Worm (Caenorhabditis elegans) whole organism, L1 larva: Measurements from ENCODE around the gene tmem-184.

ENCODE experiments used
- alr-1 ChIP-seq: fragments of 200-800 bp; sonication (Bioruptor generic); optimal IDR thresholded peaks from 2 replicates; lab custom pipeline; 2018; ENCODE audit warnings: borderline replicate concordance, mild to moderate bottlenecking, missing genetic modification characterization, missing compliant biosample characterization
- ama-1 ChIP-seq: fragments of 150-350 bp; optimal IDR thresholded peaks from 2 replicates; lab custom pipeline; 2014
- mep-1 ChIP-seq: fragments of 150-350 bp; optimal IDR thresholded peaks from 2 replicates; lab custom pipeline; 2014; ENCODE audit warnings: missing biosample characterization, missing genetic modification characterization
- nhr-11 ChIP-seq: fragments of 150-350 bp; optimal IDR thresholded peaks from 2 replicates; lab custom pipeline; 2014; ENCODE audit warnings: missing biosample characterization, missing genetic modification characterization
- nhr-12 ChIP-seq: sonication (generic microtip); optimal IDR thresholded peaks from 2 replicates; lab custom pipeline; 2017; ENCODE audit warnings: missing biosample characterization, missing genetic modification characterization
- nhr-77 ChIP-seq: fragments of 150-350 bp; optimal IDR thresholded peaks from 2 replicates; lab custom pipeline; 2014; ENCODE audit warnings: missing biosample characterization, missing genetic modification characterization
- pqm-1 ChIP-seq: sonication (generic microtip); optimal IDR thresholded peaks from 3 replicates; lab custom pipeline; 2017; ENCODE audit warnings: missing biosample characterization, missing genetic modification characterization
- sox-4 ChIP-seq: sonication (generic microtip); optimal IDR thresholded peaks from 2 replicates; lab custom pipeline; 2016; ENCODE audit warnings: missing genetic modification characterization, missing compliant biosample characterization

DNA sequence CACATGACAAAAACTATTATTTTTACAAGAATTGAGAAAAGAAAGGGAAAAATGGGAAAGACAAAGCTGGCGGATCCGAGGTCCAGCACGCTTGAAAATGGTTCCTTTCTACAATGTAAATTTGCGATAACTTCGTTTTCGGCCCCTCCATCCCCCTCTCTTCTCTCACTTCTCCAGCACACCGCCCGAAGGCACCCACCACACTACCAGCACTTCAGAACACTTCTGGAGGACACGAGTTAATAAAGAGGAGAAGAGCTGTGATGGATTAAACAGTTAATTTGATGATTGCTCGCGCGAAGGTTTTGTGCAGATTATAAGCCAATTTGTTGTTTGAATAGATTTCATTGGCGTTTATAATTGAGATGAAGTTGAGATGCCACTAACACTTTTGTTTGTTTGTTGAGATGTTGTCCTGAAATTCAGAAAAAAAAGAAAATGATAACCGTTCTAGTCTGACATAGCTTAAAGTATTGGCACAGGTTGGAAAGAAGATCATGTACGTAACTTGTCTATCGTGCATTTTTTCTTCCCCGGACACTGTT is 12.0 kb downstream of the tmem-184 start:
- TF ChIP-seq pqm-1 (tag; lab: Kevin White, UChicago), result no peak
- no peak for TF ChIP-seq mep-1 (tag; lab: Kevin White, UChicago)
- TF ChIP-seq nhr-12 (tag; lab: Kevin White, UChicago), result no peak
- no peak for TF ChIP-seq ama-1 (lab: Kevin White, UChicago)
- no peak for TF ChIP-seq nhr-77 (tag; lab: Kevin White, UChicago)
- no peak for TF ChIP-seq nhr-11 (tag; lab: Kevin White, UChicago)
- TF ChIP-seq sox-4 (tag; lab: Kevin White, UChicago), result no peak
- no peak for TF ChIP-seq alr-1
